Worm (Caenorhabditis elegans): ENCODE results near the gene cht-5.

DNA sequence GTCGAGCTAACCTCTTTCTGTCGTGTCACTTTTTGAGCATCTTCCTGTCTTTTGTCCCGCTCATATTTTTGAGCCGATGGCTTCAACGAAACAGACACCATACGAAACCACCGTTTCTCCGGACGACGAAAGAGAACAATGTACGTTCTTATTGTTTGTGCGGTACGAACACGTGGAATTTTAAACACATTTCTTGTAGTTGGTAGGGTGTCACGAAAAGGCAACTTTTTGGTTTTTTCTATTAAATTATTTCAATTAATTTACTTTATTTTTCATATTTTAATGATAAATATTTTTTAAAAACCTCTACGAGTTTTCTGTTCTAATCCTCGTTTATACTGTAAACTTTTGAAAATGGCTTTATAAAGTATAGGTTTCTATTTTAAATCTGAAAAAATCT, 23.3 kb upstream of the cht-5 start, which contains the start of gene R04B5.11:
- TF ChIP-seq lsy-2 (tag; optimal IDR thresholded peaks at IDR 0.05) (no peak), ces-1 (GFP tag; optimal IDR thresholded peaks at IDR 0.05) (no peak), nhr-85 (tag) (no peak), swsn-7 (tag; optimal IDR thresholded peaks at IDR 0.05) (no peak), egl-13 (tag; optimal IDR thresholded peaks at IDR 0.05) (no peak), nhr-19 (GFP tag; conservative IDR thresholded peaks at IDR 0.05) (no peak), sptf-1 (tag; optimal IDR thresholded peaks at IDR 0.05) (no peak), Y116A8C.19 (tag; optimal IDR thresholded peaks at IDR 0.05; ENCODE audit: borderline replicate concordance) (no peak), snu-23 (GFP tag; optimal IDR thresholded peaks at IDR 0.05) (no peak), mef-2 (tag; optimal IDR thresholded peaks at IDR 0.05) (no peak), skn-1 (tag; optimal IDR thresholded peaks at IDR 0.05) (no peak), unc-62 (GFP tag; optimal IDR thresholded peaks at IDR 0.05) (no peak), ceh-82 (tag; optimal IDR thresholded peaks at IDR 0.05) (no peak), alr-1 (tag; optimal IDR thresholded peaks at IDR 0.05; ENCODE audit: borderline replicate concordance) (no peak)

All from whole organism, L1 larva.